Fruit fly (Drosophila melanogaster) whole organism, adult: ENCODE measurements around the gene Charon.

Source experiments
- CG11617 ChIP-seq: fragments of 200-800 bp; sonication (Bioruptor generic); optimal IDR thresholded peaks from 2 replicates; lab custom pipeline; 2017; ENCODE audit warnings: mild to moderate bottlenecking, missing biosample characterization, missing genetic modification reagents, missing genetic modification characterization
- CG12768 ChIP-seq: fragments of 200-800 bp; sonication (Bioruptor generic); optimal IDR thresholded peaks from 2 replicates; lab custom pipeline; 2017; ENCODE audit warnings: missing biosample characterization, missing genetic modification characterization, mild to moderate bottlenecking, moderate library complexity, missing genetic modification reagents
- CG14711 ChIP-seq: fragments of 200-800 bp; sonication (Bioruptor generic); optimal IDR thresholded peaks from 2 replicates; lab custom pipeline; 2018; ENCODE audit warnings: missing biosample characterization, mild to moderate bottlenecking, missing genetic modification characterization, moderate library complexity
- CG1620 ChIP-seq: fragments of 200-800 bp; sonication (Bioruptor generic); optimal IDR thresholded peaks from 2 replicates; lab custom pipeline; 2016; ENCODE audit warnings: missing biosample characterization, missing genetic modification characterization
- CG33017 ChIP-seq: fragments of 200-800 bp; sonication (Bioruptor generic); optimal IDR thresholded peaks from 2 replicates; lab custom pipeline; 2018; ENCODE audit warnings: missing biosample characterization, mild to moderate bottlenecking, missing genetic modification characterization, moderate library complexity
- CG5204 ChIP-seq: fragments of 200-800 bp; sonication (Bioruptor generic); optimal IDR thresholded peaks from 2 replicates; lab custom pipeline; 2016; ENCODE audit warnings: missing biosample characterization, missing genetic modification characterization
- CG7045 ChIP-seq: fragments of 200-800 bp; sonication (Bioruptor generic); optimal IDR thresholded peaks from 2 replicates; lab custom pipeline; 2017; ENCODE audit warnings: missing biosample characterization, mild to moderate bottlenecking, missing genetic modification characterization
- CG7101 ChIP-seq: fragments of 200-800 bp; sonication (Bioruptor generic); optimal IDR thresholded peaks from 2 replicates; lab custom pipeline; 2018; ENCODE audit warnings: missing biosample characterization, mild to moderate bottlenecking, missing genetic modification characterization, moderate library complexity
- Clk ChIP-seq: fragments of 200-800 bp; sonication (Bioruptor generic); optimal IDR thresholded peaks from 2 replicates; lab custom pipeline; 2017; ENCODE audit warnings: missing biosample characterization, missing genetic modification characterization
- Crg-1 ChIP-seq: fragments of 200-800 bp; sonication (Bioruptor generic); optimal IDR thresholded peaks from 2 replicates; lab custom pipeline; 2016; ENCODE audit warnings: missing biosample characterization, missing genetic modification characterization
- Hr96 ChIP-seq: fragments of 200-800 bp; sonication (Bioruptor generic); optimal IDR thresholded peaks from 2 replicates; lab custom pipeline; 2016; ENCODE audit warnings: missing biosample characterization, missing genetic modification characterization
- Mnt ChIP-seq: fragments of 200-800 bp; sonication (Bioruptor generic); optimal IDR thresholded peaks from 2 replicates; lab custom pipeline; 2016; ENCODE audit warnings: missing biosample characterization, mild to moderate bottlenecking, missing genetic modification characterization
- bab1 ChIP-seq: fragments of 200-800 bp; sonication (Bioruptor generic); optimal IDR thresholded peaks from 3 replicates; lab custom pipeline; 2019; ENCODE audit warnings: missing biosample characterization, mild to moderate bottlenecking, missing genetic modification characterization, moderate library complexity
- cic ChIP-seq: fragments of 200-800 bp; sonication (Bioruptor generic); optimal IDR thresholded peaks from 2 replicates; lab custom pipeline; 2017; ENCODE audit warnings: missing biosample characterization, mild to moderate bottlenecking, missing genetic modification characterization, moderate library complexity
- cnc ChIP-seq, 2 experiments: fragments of >200 bp; optimal IDR thresholded peaks; 2 replicates each; lab custom pipeline; 2017
- kay ChIP-seq: fragments of 200-800 bp; sonication (Bioruptor generic); peaks from one replicate; lab custom pipeline; 2016; ENCODE audit warnings: missing biosample characterization, missing genetic modification characterization, borderline replicate concordance
- ovo ChIP-seq: fragments of 200-800 bp; sonication (Bioruptor generic); optimal IDR thresholded peaks from 2 replicates; lab custom pipeline; 2016; ENCODE audit warnings: missing biosample characterization, missing genetic modification characterization
- pad ChIP-seq: fragments of 200-800 bp; sonication (Bioruptor generic); optimal IDR thresholded peaks from 3 replicates; lab custom pipeline; 2017; ENCODE audit warnings: missing biosample characterization, missing genetic modification characterization, mild to moderate bottlenecking, moderate library complexity, missing genetic modification reagents
- tj ChIP-seq: fragments of 200-800 bp; sonication (Bioruptor generic); optimal IDR thresholded peaks from 3 replicates; lab custom pipeline; 2017; ENCODE audit warnings: missing biosample characterization, mild to moderate bottlenecking, missing genetic modification characterization, moderate library complexity
- toe ChIP-seq: fragments of 200-800 bp; sonication (Bioruptor generic); optimal IDR thresholded peaks from 2 replicates; lab custom pipeline; 2016; ENCODE audit warnings: missing biosample characterization, missing genetic modification characterization

Gene Charon

dm6 chr2L:1172704-1173107 lies at the start of gene Charon, which contains the start of gene CG4887:
TSS of gene Charon (minus strand) at chr2L:1172805.
TSS of gene CG4887 (plus strand) at chr2L:1173009.
- TF ChIP-seq Hr96 (GFP tag; lab: Kevin White, UChicago): peak; percentile 93
- TF ChIP-seq ovo (GFP tag; lab: Kevin White, UChicago): peak; percentile 87
- peak; percentile 69 for TF ChIP-seq tj (GFP tag; lab: Kevin White, UChicago)
- peak; percentile 78 for TF ChIP-seq CG14711 (tag; lab: Kevin White, UChicago)
- TF ChIP-seq cnc (optimal IDR thresholded peaks at IDR 0.05; lab: Kevin White, UChicago): no peak
- peak; percentile 86 for TF ChIP-seq CG7101 (tag; lab: Kevin White, UChicago)
- TF ChIP-seq Crg-1: peak; percentile 90
- TF ChIP-seq toe (GFP tag; lab: Kevin White, UChicago): peak; percentile 94
- peak; percentile 56 for TF ChIP-seq cic (GFP tag; lab: Kevin White, UChicago)
- peak; percentile 74 for TF ChIP-seq pad
- peak; percentile 81 for TF ChIP-seq CG11617 (GFP tag; lab: Kevin White, UChicago)
- TF ChIP-seq kay (GFP tag; lab: Kevin White, UChicago): no peak
- TF ChIP-seq CG5204 (GFP tag; lab: Kevin White, UChicago): no peak
- TF ChIP-seq CG1620: peak; percentile 90
- TF ChIP-seq CG12768 (GFP tag; lab: Kevin White, UChicago): peak; percentile 79
- peak; percentile 84 for TF ChIP-seq Mnt (GFP tag; lab: Kevin White, UChicago)
- TF ChIP-seq bab1: peak; percentile 70
- peak; percentile 78 for TF ChIP-seq CG33017 (tag; lab: Kevin White, UChicago)
- TF ChIP-seq CG7045: peak; percentile 82
- peak; percentile 79 for TF ChIP-seq Clk (GFP tag; lab: Kevin White, UChicago)

- TF ChIP-seq CG7045 (no peak), CG5204 (GFP tag; lab: Kevin White, UChicago) (no peak), tj (GFP tag; lab: Kevin White, UChicago) (no peak), CG33017 (tag; lab: Kevin White, UChicago) (no peak), Mnt (GFP tag; lab: Kevin White, UChicago) (peak; percentile 42)
Measured at dm6 chr2L:1218993-1219392, 46.4 kb upstream of the Charon start, which contains the start of gene CG42329. TSS of gene CG42329 (plus strand) at chr2L:1219293.

dm6 chr2L:1218475-1218874 lies 45.9 kb upstream of the Charon start:
- TF ChIP-seq Hr96 (GFP tag; lab: Kevin White, UChicago) (no peak), CG1620 (no peak), CG14711 (tag; lab: Kevin White, UChicago) (no peak), ovo (GFP tag; lab: Kevin White, UChicago) (no peak), pad (no peak), CG7045 (no peak), CG12768 (GFP tag; lab: Kevin White, UChicago) (no peak), CG11617 (GFP tag; lab: Kevin White, UChicago) (no peak), cnc (optimal IDR thresholded peaks at IDR 0.05; lab: Kevin White, UChicago) (no peak), tj (GFP tag; lab: Kevin White, UChicago) (no peak), CG33017 (tag; lab: Kevin White, UChicago) (no peak)

dm6 chr2L:1217892-1218473 lies 45.4 kb upstream of the Charon start:
- no peak for TF ChIP-seq CG5204 (GFP tag; lab: Kevin White, UChicago)
- TF ChIP-seq cic (GFP tag; lab: Kevin White, UChicago): peak; percentile 89
- TF ChIP-seq CG7101 (tag; lab: Kevin White, UChicago): no peak
- no peak for TF ChIP-seq Mnt (GFP tag; lab: Kevin White, UChicago)
- peak; percentile 47 for TF ChIP-seq kay (GFP tag; lab: Kevin White, UChicago)
- no peak for TF ChIP-seq CG33017 (tag; lab: Kevin White, UChicago)
- TF ChIP-seq toe (GFP tag; lab: Kevin White, UChicago): no peak
- no peak for TF ChIP-seq CG11617 (GFP tag; lab: Kevin White, UChicago)
- no peak for TF ChIP-seq tj (GFP tag; lab: Kevin White, UChicago)
- no peak for TF ChIP-seq cnc (optimal IDR thresholded peaks at IDR 0.05; lab: Kevin White, UChicago)
- TF ChIP-seq ovo (GFP tag; lab: Kevin White, UChicago): no peak
- no peak for TF ChIP-seq CG7045

dm6 chr2L:1217033-1217612 lies 44.5 kb upstream of the Charon start:
- TF ChIP-seq kay (GFP tag; lab: Kevin White, UChicago): no peak
- TF ChIP-seq cnc (optimal IDR thresholded peaks at IDR 0.05; lab: Kevin White, UChicago): no peak
- no peak for TF ChIP-seq CG12768 (GFP tag; lab: Kevin White, UChicago)
- TF ChIP-seq pad: no peak
- no peak for TF ChIP-seq Crg-1
- no peak for TF ChIP-seq Mnt (GFP tag; lab: Kevin White, UChicago)
- no peak for TF ChIP-seq CG33017 (tag; lab: Kevin White, UChicago)
- TF ChIP-seq Clk (GFP tag; lab: Kevin White, UChicago): no peak
- no peak for TF ChIP-seq CG14711 (tag; lab: Kevin White, UChicago)
- no peak for TF ChIP-seq CG1620
- TF ChIP-seq cic (GFP tag; lab: Kevin White, UChicago): no peak
- TF ChIP-seq ovo (GFP tag; lab: Kevin White, UChicago): no peak
- no peak for TF ChIP-seq bab1
- TF ChIP-seq CG11617 (GFP tag; lab: Kevin White, UChicago): no peak
- no peak for TF ChIP-seq CG5204 (GFP tag; lab: Kevin White, UChicago)
- no peak for TF ChIP-seq CG7045

- TF ChIP-seq kay (GFP tag; lab: Kevin White, UChicago) (no peak), CG14711 (tag; lab: Kevin White, UChicago) (no peak), cic (GFP tag; lab: Kevin White, UChicago) (no peak), CG5204 (GFP tag; lab: Kevin White, UChicago) (no peak), Clk (GFP tag; lab: Kevin White, UChicago) (no peak), tj (GFP tag; lab: Kevin White, UChicago) (no peak), CG1620 (no peak), CG12768 (GFP tag; lab: Kevin White, UChicago) (no peak), toe (GFP tag; lab: Kevin White, UChicago) (no peak), CG7045 (no peak), bab1 (no peak), CG11617 (GFP tag; lab: Kevin White, UChicago) (no peak), Crg-1 (no peak)
Measured at dm6 chr2L:1214465-1214864, 41.9 kb upstream of the Charon start.
